Fruit fly (Drosophila melanogaster): ENCODE data around the gene santa-maria.
A peak's percentile ranks its signal among the peaks of the same experiment; 100 is the strongest.

The santa-maria gene

DNA sequence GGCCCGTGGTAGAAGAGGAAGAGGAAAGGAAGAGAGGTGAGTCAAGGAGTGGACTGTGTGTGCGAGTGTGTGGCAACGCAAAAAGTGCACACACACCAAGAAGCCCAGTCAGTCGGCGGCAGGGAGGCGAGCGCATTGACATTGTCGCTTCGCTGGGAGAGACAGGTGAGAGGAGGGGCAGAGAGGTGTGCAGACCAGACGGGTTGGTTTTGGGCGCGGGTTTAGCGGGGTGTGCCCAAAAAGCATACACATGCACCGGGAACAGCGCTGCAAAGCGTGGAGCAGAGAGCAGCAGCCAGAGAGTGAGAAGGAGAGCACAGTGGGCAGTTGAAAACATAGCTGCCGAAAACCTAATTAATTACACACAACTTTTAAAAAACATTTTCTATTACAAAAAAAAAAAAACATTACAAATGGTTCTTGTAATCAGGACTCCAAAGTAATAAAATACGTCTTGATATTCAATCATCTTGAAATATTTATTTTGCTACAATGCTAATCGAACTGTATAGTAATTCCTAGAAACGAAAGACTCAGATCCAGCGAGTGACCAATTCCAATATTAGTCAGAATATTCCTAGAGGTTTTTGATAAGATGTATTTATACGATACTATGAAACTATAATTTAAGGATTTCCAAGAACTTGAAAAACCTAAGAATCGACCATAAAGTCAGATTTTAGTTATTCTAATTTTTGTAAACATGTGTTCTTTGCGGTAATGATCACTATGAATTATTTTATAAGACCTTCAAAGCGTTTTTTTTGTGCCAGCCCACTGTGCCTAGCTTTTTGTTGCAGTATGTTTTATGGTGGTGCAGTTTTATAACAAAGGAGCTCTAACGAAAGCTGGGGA is 28.4 kb downstream of the santa-maria start (continued):
- no peak for TF ChIP-seq jing (GFP tag; optimal IDR thresholded peaks at IDR 0.05)
- no peak for TF ChIP-seq CG12299 (tag; optimal IDR thresholded peaks at IDR 0.05)
- no peak for TF ChIP-seq az2 (GFP tag; optimal IDR thresholded peaks at IDR 0.05)
- no peak for TF ChIP-seq gcm2 (GFP tag; optimal IDR thresholded peaks at IDR 0.05)
- no peak for TF ChIP-seq lbe (GFP tag; optimal IDR thresholded peaks at IDR 0.05)
- TF ChIP-seq CrebB (tag; optimal IDR thresholded peaks at IDR 0.05): no peak
- TF ChIP-seq da (GFP tag; optimal IDR thresholded peaks at IDR 0.05): no peak
- no peak for TF ChIP-seq wor (GFP tag; IDR thresholded peaks at IDR 0.05)
- peak; percentile 28; the same call in 1 of the 2 replicates for TF ChIP-seq rib (GFP tag; IDR thresholded peaks at IDR 0.05)
- TF ChIP-seq Gsc (GFP tag; IDR thresholded peaks at IDR 0.05): no peak
- TF ChIP-seq zfh2 (GFP tag; optimal IDR thresholded peaks at IDR 0.05): no peak
- no peak for TF ChIP-seq Rfx (GFP tag; IDR thresholded peaks at IDR 0.05)
- TF ChIP-seq CG7745 (tag; optimal IDR thresholded peaks at IDR 0.05): no peak
- TF ChIP-seq CG17361 (GFP tag; IDR thresholded peaks at IDR 0.05): peak; percentile 66
- TF ChIP-seq dm (GFP tag; optimal IDR thresholded peaks at IDR 0.05): no peak
- no peak for TF ChIP-seq CG13894 (tag; optimal IDR thresholded peaks at IDR 0.05)
- no peak for TF ChIP-seq CG5180 (GFP tag; optimal IDR thresholded peaks at IDR 0.05)
- TF ChIP-seq CG7987 (GFP tag; optimal IDR thresholded peaks at IDR 0.05): no peak
- TF ChIP-seq oc (tag; optimal IDR thresholded peaks at IDR 0.05): no peak
- no peak for TF ChIP-seq CG3065 (GFP tag; optimal IDR thresholded peaks at IDR 0.05)
- no peak for TF ChIP-seq CG16779 (GFP tag; IDR thresholded peaks at IDR 0.05)
- no peak for TF ChIP-seq unpg (GFP tag; optimal IDR thresholded peaks at IDR 0.05)
- peak; percentile 2 for TF ChIP-seq CG12391 (tag; optimal IDR thresholded peaks at IDR 0.05)
- no peak for TF ChIP-seq slbo (GFP tag; IDR thresholded peaks at IDR 0.05)
- no peak for TF ChIP-seq sqz (GFP tag; optimal IDR thresholded peaks at IDR 0.05)
- no peak for TF ChIP-seq Atf-2 (GFP tag; optimal IDR thresholded peaks at IDR 0.05)
- no peak for TF ChIP-seq Hr78 (GFP tag; optimal IDR thresholded peaks at IDR 0.05)
- 0 out of 3 replicates have a peak, but pooled peaks have one; percentile 48 for TF ChIP-seq zfh1 (GFP tag; IDR thresholded peaks at IDR 0.05)
- no peak for TF ChIP-seq HmgZ (tag; optimal IDR thresholded peaks at IDR 0.05)
- peak; percentile 4 for TF ChIP-seq Sox100B (GFP tag; optimal IDR thresholded peaks at IDR 0.05)
- TF ChIP-seq trem (tag; optimal IDR thresholded peaks at IDR 0.05): no peak
- TF ChIP-seq tin (GFP tag; optimal IDR thresholded peaks at IDR 0.05): no peak
- 0 out of 2 replicates have a peak, but pooled peaks have one; percentile 8 for TF ChIP-seq ttk (GFP tag; IDR thresholded peaks at IDR 0.05)
- no peak for TF ChIP-seq CHES-1-like (GFP tag; optimal IDR thresholded peaks at IDR 0.05)
- no peak for TF ChIP-seq B-H1 (GFP tag; IDR thresholded peaks at IDR 0.05)
- peak; percentile 50; the same call in 1 of the 3 replicates for TF ChIP-seq ken (GFP tag; IDR thresholded peaks at IDR 0.05)
- TF ChIP-seq Kr (GFP tag; optimal IDR thresholded peaks at IDR 0.05): no peak
- no peak for TF ChIP-seq Ravus (GFP tag; IDR thresholded peaks at IDR 0.05)
- no peak for TF ChIP-seq CG11398 (GFP tag; optimal IDR thresholded peaks at IDR 0.05)
- TF ChIP-seq pan (optimal IDR thresholded peaks at IDR 0.05): no peak
- no peak for TF ChIP-seq pan (GFP tag; optimal IDR thresholded peaks at IDR 0.05 in 1 of 2, IDR thresholded peaks at IDR 0.05 in 1 of 2)
- no peak for TF ChIP-seq ab (GFP tag; optimal IDR thresholded peaks at IDR 0.05)
- TF ChIP-seq CkIIα-i1 (GFP tag; IDR thresholded peaks at IDR 0.05): no peak
- no peak for TF ChIP-seq hb (GFP tag; IDR thresholded peaks at IDR 0.05; ENCODE audit: partially characterized antibody)
- no peak for TF ChIP-seq CG17612 (GFP tag; IDR thresholded peaks at IDR 0.05)
- peak; percentile 15 for TF ChIP-seq CG10979 (tag; optimal IDR thresholded peaks at IDR 0.05)
- no peak for TF ChIP-seq CG12659 (GFP tag; optimal IDR thresholded peaks at IDR 0.05)
- TF ChIP-seq schlank (tag; optimal IDR thresholded peaks at IDR 0.05): no peak
- TF ChIP-seq CG13624 (GFP tag; optimal IDR thresholded peaks at IDR 0.05): no peak
